Fruit fly (Drosophila melanogaster): ENCODE results near the gene CG15012.

dm6 chr3L:4318677-4319580, 26.9 kb upstream of the CG15012 start, which contains the start of gene PMP34:
- TF ChIP-seq CG14655 (GFP tag; optimal IDR thresholded peaks at IDR 0.05) (no peak), fd96Ca (GFP tag; IDR thresholded peaks at IDR 0.05) (no peak), CG32121 (GFP tag; IDR thresholded peaks at IDR 0.05) (0 out of 2 replicates have a peak, but pooled peaks have one; percentile 15), Pif1B (GFP tag; optimal IDR thresholded peaks at IDR 0.05) (no peak), D1 (tag; optimal IDR thresholded peaks at IDR 0.05) (no peak), EcR (GFP tag; optimal IDR thresholded peaks at IDR 0.05) (no peak), CG10348 (GFP tag; IDR thresholded peaks at IDR 0.05) (no peak), CG4496 (GFP tag; IDR thresholded peaks at IDR 0.05) (no peak), CG15710 (tag; optimal IDR thresholded peaks at IDR 0.05) (no peak), CG17806 (tag; optimal IDR thresholded peaks at IDR 0.05) (no peak), rn (GFP tag; IDR thresholded peaks at IDR 0.05) (no peak), CG12605 (GFP tag; IDR thresholded peaks at IDR 0.05) (no peak), Pif1A (GFP tag; optimal IDR thresholded peaks at IDR 0.05) (no peak), gl (tag; optimal IDR thresholded peaks at IDR 0.05) (no peak)
